In the genomic region with DNA sequence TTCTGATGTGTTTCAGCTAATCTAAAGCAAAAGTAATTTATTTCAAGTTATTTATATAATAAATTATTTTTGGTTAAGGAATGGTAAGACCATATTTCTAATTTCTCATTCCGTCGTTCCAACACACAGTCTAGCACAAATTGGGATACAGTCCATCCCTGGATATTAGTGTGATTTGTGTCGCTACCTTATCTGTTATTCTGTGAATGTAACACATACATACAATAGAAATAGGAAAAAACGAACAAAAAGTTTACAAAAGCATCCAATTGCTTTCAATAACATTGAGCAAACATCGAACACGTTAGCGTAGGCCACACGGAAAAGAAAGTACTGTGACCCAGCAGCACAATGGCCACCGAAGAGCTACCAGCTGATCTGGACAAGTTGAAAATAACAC, we compare ENCODE assay signal across 1 fruit fly cellular context.
TF ChIP-seq lines count a peak whose summit lies in the region.

A gene (plus strand): TSS at position 168 of the 400 bp plus-strand sequence.

TF ChIP-seq in whole organism, embryonic, 481 proteins besides CTCF, POLR2A, EP300 and RAD21 (continued from another document and continues in another):
- TF ChIP-seq CG7372 (GFP tag; IDR thresholded peaks at IDR 0.05; lab: Robert Waterston, UW): no peak
- TF ChIP-seq CG1792 (GFP tag; optimal IDR thresholded peaks at IDR 0.05; lab: Kevin White, UChicago): no peak
- no peak for TF ChIP-seq abd-A (tag; optimal IDR thresholded peaks at IDR 0.05; lab: Kevin White, UChicago)
- no peak for TF ChIP-seq CG16813 (GFP tag; IDR thresholded peaks at IDR 0.05; lab: Robert Waterston, UW; ENCODE audit: partially characterized antibody)
- peak; percentile 13 for TF ChIP-seq dmrt11E (tag; optimal IDR thresholded peaks at IDR 0.05; lab: Kevin White, UChicago)
- TF ChIP-seq pnt (GFP tag; optimal IDR thresholded peaks at IDR 0.05; lab: Kevin White, UChicago): no peak
- TF ChIP-seq CG4404 (GFP tag; IDR thresholded peaks at IDR 0.05; lab: Robert Waterston, UW): no peak
- no peak for TF ChIP-seq mld (GFP tag; IDR thresholded peaks at IDR 0.05; lab: Robert Waterston, UW; ENCODE audit: partially characterized antibody)
- no peak for TF ChIP-seq maf-S (GFP tag; optimal IDR thresholded peaks at IDR 0.05; lab: Kevin White, UChicago)
- TF ChIP-seq Hmx (GFP tag; optimal IDR thresholded peaks at IDR 0.05; lab: Kevin White, UChicago): no peak
- no peak for TF ChIP-seq Eip74EF (GFP tag; optimal IDR thresholded peaks at IDR 0.05; lab: Kevin White, UChicago)
- peak; percentile 49 for TF ChIP-seq sens (GFP tag; lab: Kevin White, UChicago)
- no peak for TF ChIP-seq CG11085 (GFP tag; IDR thresholded peaks at IDR 0.05; lab: Robert Waterston, UW)
- TF ChIP-seq B-H2 (GFP tag; optimal IDR thresholded peaks at IDR 0.05; lab: Kevin White, UChicago): no peak
- no peak for TF ChIP-seq luna (GFP tag; optimal IDR thresholded peaks at IDR 0.05; lab: Kevin White, UChicago)
- peak; percentile 28 for TF ChIP-seq Xbp1 (GFP tag; optimal IDR thresholded peaks at IDR 0.05; lab: Kevin White, UChicago)
- TF ChIP-seq CG9876 (GFP tag; optimal IDR thresholded peaks at IDR 0.05; lab: Kevin White, UChicago): no peak
- no peak for TF ChIP-seq z (GFP tag; IDR thresholded peaks at IDR 0.05; lab: Robert Waterston, UW)
- TF ChIP-seq Rx (GFP tag; IDR thresholded peaks at IDR 0.05; lab: Robert Waterston, UW): no peak
- TF ChIP-seq CG4360 (GFP tag; IDR thresholded peaks at IDR 0.05; lab: Robert Waterston, UW): no peak
- no peak for TF ChIP-seq Dip3 (GFP tag; optimal IDR thresholded peaks at IDR 0.05; lab: Kevin White, UChicago)
- TF ChIP-seq slou (GFP tag; optimal IDR thresholded peaks at IDR 0.05; lab: Kevin White, UChicago): peak; percentile 27
- no peak for TF ChIP-seq croc (GFP tag; conservative IDR thresholded peaks at IDR 0.05; lab: Robert Waterston, UW)
- TF ChIP-seq D19A (tag; optimal IDR thresholded peaks at IDR 0.05; lab: Kevin White, UChicago): no peak
- TF ChIP-seq wor (GFP tag; IDR thresholded peaks at IDR 0.05; lab: Robert Waterston, UW): no peak
- TF ChIP-seq CG14710 (tag; optimal IDR thresholded peaks at IDR 0.05; lab: Kevin White, UChicago): peak; percentile 65
- no peak for TF ChIP-seq CG8478 (optimal IDR thresholded peaks at IDR 0.05; lab: Kevin White, UChicago)
- no peak for TF ChIP-seq CG17328 (GFP tag; IDR thresholded peaks at IDR 0.05; lab: Robert Waterston, UW)
- TF ChIP-seq Lpt (GFP tag; optimal IDR thresholded peaks at IDR 0.05; lab: Kevin White, UChicago): no peak
- TF ChIP-seq CG43689 (GFP tag; IDR thresholded peaks at IDR 0.05; lab: Robert Waterston, UW): no peak
- peak; percentile 85 for TF ChIP-seq MBD-R2 (GFP tag; IDR thresholded peaks at IDR 0.05; lab: Robert Waterston, UW)
- TF ChIP-seq hth (optimal IDR thresholded peaks at IDR 0.05; lab: Kevin White, UChicago): no peak
- no peak for TF ChIP-seq Meics (GFP tag; optimal IDR thresholded peaks at IDR 0.05; lab: Kevin White, UChicago)
- no peak for TF ChIP-seq D (optimal IDR thresholded peaks at IDR 0.05; lab: Kevin White, UChicago)
- peak; percentile 22 for TF ChIP-seq D (GFP tag; optimal IDR thresholded peaks at IDR 0.05; lab: Kevin White, UChicago)
- no peak for TF ChIP-seq otp (GFP tag; IDR thresholded peaks at IDR 0.05; lab: Robert Waterston, UW)
- TF ChIP-seq CG4282 (GFP tag; optimal IDR thresholded peaks at IDR 0.05; lab: Kevin White, UChicago): no peak
- no peak for TF ChIP-seq CG12299 (tag; optimal IDR thresholded peaks at IDR 0.05; lab: Kevin White, UChicago)
- TF ChIP-seq CG7928 (GFP tag; optimal IDR thresholded peaks at IDR 0.05; lab: Kevin White, UChicago): peak; percentile 95
- TF ChIP-seq eyg (GFP tag; optimal IDR thresholded peaks at IDR 0.05; lab: Kevin White, UChicago): no peak
- no peak for TF ChIP-seq Dek (tag; optimal IDR thresholded peaks at IDR 0.05; lab: Kevin White, UChicago)
- TF ChIP-seq CG5953 (GFP tag; IDR thresholded peaks at IDR 0.05; lab: Robert Waterston, UW): no peak
- no peak for TF ChIP-seq mam (GFP tag; optimal IDR thresholded peaks at IDR 0.05; lab: Kevin White, UChicago)
- TF ChIP-seq CG34376 (GFP tag; optimal IDR thresholded peaks at IDR 0.05; lab: Kevin White, UChicago): no peak
- TF ChIP-seq CG11247 (GFP tag; IDR thresholded peaks at IDR 0.05; lab: Robert Waterston, UW): no peak
- no peak for TF ChIP-seq CG10431 (GFP tag; optimal IDR thresholded peaks at IDR 0.05; lab: Kevin White, UChicago)
- no peak for TF ChIP-seq Mes4 (GFP tag; optimal IDR thresholded peaks at IDR 0.05; lab: Kevin White, UChicago)
- no peak for TF ChIP-seq scrt (GFP tag; optimal IDR thresholded peaks at IDR 0.05; lab: Kevin White, UChicago)
- no peak for TF ChIP-seq disco-r (GFP tag; optimal IDR thresholded peaks at IDR 0.05; lab: Kevin White, UChicago)
- TF ChIP-seq Bdp1 (GFP tag; optimal IDR thresholded peaks at IDR 0.05; lab: Kevin White, UChicago): no peak
- no peak for TF ChIP-seq Six4 (GFP tag; optimal IDR thresholded peaks at IDR 0.05; lab: Kevin White, UChicago)
- TF ChIP-seq Ets97D (GFP tag; optimal IDR thresholded peaks at IDR 0.05; lab: Kevin White, UChicago): peak; percentile 40
- TF ChIP-seq zen (tag; optimal IDR thresholded peaks at IDR 0.05; lab: Kevin White, UChicago): peak; percentile 41
- TF ChIP-seq Dfd (GFP tag; optimal IDR thresholded peaks at IDR 0.05; lab: Kevin White, UChicago): no peak
- TF ChIP-seq CG17612 (GFP tag; IDR thresholded peaks at IDR 0.05; lab: Robert Waterston, UW): no peak
- TF ChIP-seq pum (GFP tag; optimal IDR thresholded peaks at IDR 0.05; lab: Kevin White, UChicago): no peak
- TF ChIP-seq org-1 (GFP tag; optimal IDR thresholded peaks at IDR 0.05; lab: Kevin White, UChicago): no peak
- TF ChIP-seq gfzf (GFP tag; optimal IDR thresholded peaks at IDR 0.05; lab: Kevin White, UChicago): peak; percentile 61
- TF ChIP-seq trem (tag; optimal IDR thresholded peaks at IDR 0.05; lab: Kevin White, UChicago): peak; percentile 69
- TF ChIP-seq sug (tag; optimal IDR thresholded peaks at IDR 0.05; lab: Kevin White, UChicago): peak; percentile 37
- no peak for TF ChIP-seq danr (GFP tag; IDR thresholded peaks at IDR 0.05; lab: Robert Waterston, UW)
- peak; percentile 3 for TF ChIP-seq CG4424 (GFP tag; optimal IDR thresholded peaks at IDR 0.05; lab: Kevin White, UChicago)
- TF ChIP-seq CG12236 (GFP tag; optimal IDR thresholded peaks at IDR 0.05; lab: Kevin White, UChicago): no peak
- TF ChIP-seq H2.0 (GFP tag; IDR thresholded peaks at IDR 0.05; lab: Robert Waterston, UW): no peak
- no peak for TF ChIP-seq Blimp-1 (GFP tag; optimal IDR thresholded peaks at IDR 0.05; lab: Kevin White, UChicago)
- no peak for TF ChIP-seq crol (GFP tag; IDR thresholded peaks at IDR 0.05; lab: Robert Waterston, UW)
- TF ChIP-seq zfh2 (GFP tag; optimal IDR thresholded peaks at IDR 0.05; lab: Kevin White, UChicago): no peak
- no peak for TF ChIP-seq tin (GFP tag; optimal IDR thresholded peaks at IDR 0.05; lab: Kevin White, UChicago)
- TF ChIP-seq Hmr (GFP tag; optimal IDR thresholded peaks at IDR 0.05; lab: Kevin White, UChicago): no peak
- TF ChIP-seq CG13424 (tag; optimal IDR thresholded peaks at IDR 0.05; lab: Kevin White, UChicago): peak; percentile 30
- no peak for TF ChIP-seq Hey (tag; optimal IDR thresholded peaks at IDR 0.05; lab: Kevin White, UChicago)
- TF ChIP-seq Dbx (GFP tag; IDR thresholded peaks at IDR 0.05; lab: Robert Waterston, UW): no peak
- peak; percentile 78 for TF ChIP-seq YL-1 (GFP tag; optimal IDR thresholded peaks at IDR 0.05; lab: Kevin White, UChicago)
- no peak for TF ChIP-seq CG32772 (GFP tag; IDR thresholded peaks at IDR 0.05; lab: Robert Waterston, UW)
- no peak for TF ChIP-seq CG12219 (GFP tag; optimal IDR thresholded peaks at IDR 0.05; lab: Kevin White, UChicago)
- no peak for TF ChIP-seq Elba2 (GFP tag; optimal IDR thresholded peaks at IDR 0.05; lab: Kevin White, UChicago)
- TF ChIP-seq HmgD (GFP tag; optimal IDR thresholded peaks at IDR 0.05; lab: Kevin White, UChicago): no peak
- TF ChIP-seq CG10267 (tag; optimal IDR thresholded peaks at IDR 0.05; lab: Kevin White, UChicago): peak; percentile 57
- TF ChIP-seq fd3F (GFP tag; optimal IDR thresholded peaks at IDR 0.05; lab: Kevin White, UChicago): no peak
- no peak for TF ChIP-seq CG9727 (GFP tag; optimal IDR thresholded peaks at IDR 0.05; lab: Kevin White, UChicago)
- TF ChIP-seq Side (GFP tag; optimal IDR thresholded peaks at IDR 0.05; lab: Kevin White, UChicago): no peak
- TF ChIP-seq en (GFP tag; optimal IDR thresholded peaks at IDR 0.05; lab: Kevin White, UChicago): no peak
- peak; percentile 39; the same call in 1 of the 2 replicates for TF ChIP-seq ssp (GFP tag; IDR thresholded peaks at IDR 0.05; lab: Robert Waterston, UW)
- peak in 1 of 2 experiments; percentile 31 for TF ChIP-seq dpn (GFP tag; optimal IDR thresholded peaks at IDR 0.05; lab: Kevin White, UChicago)
- no peak for TF ChIP-seq Hr39 (optimal IDR thresholded peaks at IDR 0.05; lab: Kevin White, UChicago)
- TF ChIP-seq gsb-n (tag; optimal IDR thresholded peaks at IDR 0.05; lab: Kevin White, UChicago): no peak
- no peak for TF ChIP-seq TFAM (GFP tag; optimal IDR thresholded peaks at IDR 0.05; lab: Kevin White, UChicago)
- TF ChIP-seq CG7357 (GFP tag; IDR thresholded peaks at IDR 0.05; lab: Robert Waterston, UW): no peak
- no peak for TF ChIP-seq gt (GFP tag; IDR thresholded peaks at IDR 0.05; lab: Robert Waterston, UW)
- peak; percentile 83 for TF ChIP-seq CG17802 (tag; optimal IDR thresholded peaks at IDR 0.05; lab: Kevin White, UChicago)
- TF ChIP-seq Poxn (GFP tag; IDR thresholded peaks at IDR 0.05; lab: Robert Waterston, UW): no peak
- no peak; the same call in 1 of the 2 replicates for TF ChIP-seq al (GFP tag; IDR thresholded peaks at IDR 0.05; lab: Robert Waterston, UW)
- peak; percentile 7 for TF ChIP-seq CG18262 (tag; optimal IDR thresholded peaks at IDR 0.05; lab: Kevin White, UChicago)
- TF ChIP-seq CG1832 (GFP tag; optimal IDR thresholded peaks at IDR 0.05; lab: Kevin White, UChicago): no peak
- TF ChIP-seq onecut (GFP tag; IDR thresholded peaks at IDR 0.05; lab: Robert Waterston, UW): no peak
- TF ChIP-seq schlank (tag; optimal IDR thresholded peaks at IDR 0.05; lab: Kevin White, UChicago): no peak
- peak; percentile 75 for TF ChIP-seq CG12659 (GFP tag; optimal IDR thresholded peaks at IDR 0.05; lab: Kevin White, UChicago)
- no peak for TF ChIP-seq zfh1 (GFP tag; IDR thresholded peaks at IDR 0.05; lab: Robert Waterston, UW)
- no peak for TF ChIP-seq CG18764 (GFP tag; optimal IDR thresholded peaks at IDR 0.05; lab: Kevin White, UChicago)
- no peak for TF ChIP-seq CG8944 (GFP tag; optimal IDR thresholded peaks at IDR 0.05; lab: Kevin White, UChicago)
- no peak for TF ChIP-seq CG1647 (GFP tag; optimal IDR thresholded peaks at IDR 0.05; lab: Kevin White, UChicago)
- no peak for TF ChIP-seq unpg (GFP tag; optimal IDR thresholded peaks at IDR 0.05; lab: Kevin White, UChicago)
- no peak for TF ChIP-seq dysf (GFP tag; IDR thresholded peaks at IDR 0.05; lab: Robert Waterston, UW)
- no peak for TF ChIP-seq ase (GFP tag; IDR thresholded peaks at IDR 0.05; lab: Robert Waterston, UW)
- TF ChIP-seq Spps (tag; optimal IDR thresholded peaks at IDR 0.05; lab: Kevin White, UChicago): no peak
- TF ChIP-seq CG3407 (GFP tag; optimal IDR thresholded peaks at IDR 0.05; lab: Kevin White, UChicago): no peak
- no peak for TF ChIP-seq CG11398 (GFP tag; optimal IDR thresholded peaks at IDR 0.05; lab: Kevin White, UChicago)
- no peak for TF ChIP-seq CG8281 (tag; optimal IDR thresholded peaks at IDR 0.05; lab: Kevin White, UChicago)
- TF ChIP-seq sima (GFP tag; optimal IDR thresholded peaks at IDR 0.05; lab: Kevin White, UChicago): no peak
- no peak for TF ChIP-seq CG10209 (GFP tag; optimal IDR thresholded peaks at IDR 0.05; lab: Kevin White, UChicago)
- TF ChIP-seq CG7987 (GFP tag; optimal IDR thresholded peaks at IDR 0.05; lab: Kevin White, UChicago): peak; percentile 5
- no peak for TF ChIP-seq exex (tag; optimal IDR thresholded peaks at IDR 0.05; lab: Kevin White, UChicago)
- TF ChIP-seq CG6175 (GFP tag; IDR thresholded peaks at IDR 0.05; lab: Robert Waterston, UW): no peak
- TF ChIP-seq Vsx1 (GFP tag; optimal IDR thresholded peaks at IDR 0.05; lab: Kevin White, UChicago): no peak
- TF ChIP-seq Neu2 (GFP tag; optimal IDR thresholded peaks at IDR 0.05; lab: Kevin White, UChicago; ENCODE audit: borderline replicate concordance): no peak
- no peak for TF ChIP-seq toy (GFP tag; IDR thresholded peaks at IDR 0.05; lab: Robert Waterston, UW)
- TF ChIP-seq sqz (GFP tag; optimal IDR thresholded peaks at IDR 0.05; lab: Kevin White, UChicago): no peak
- TF ChIP-seq nerfin-2 (GFP tag; IDR thresholded peaks at IDR 0.05; lab: Robert Waterston, UW; ENCODE audit: partially characterized antibody): no peak
- TF ChIP-seq CG10321 (GFP tag; IDR thresholded peaks at IDR 0.05; lab: Robert Waterston, UW): no peak
- TF ChIP-seq bowl (GFP tag; IDR thresholded peaks at IDR 0.05; lab: Robert Waterston, UW): no peak
- TF ChIP-seq HmgZ (tag; optimal IDR thresholded peaks at IDR 0.05; lab: Kevin White, UChicago): peak; percentile 62
- TF ChIP-seq E2f2 (GFP tag; IDR thresholded peaks at IDR 0.05; lab: Robert Waterston, UW): no peak
- TF ChIP-seq CG10147 (GFP tag; optimal IDR thresholded peaks at IDR 0.05; lab: Kevin White, UChicago): peak; percentile 48
- TF ChIP-seq CG10366 (GFP tag; IDR thresholded peaks at IDR 0.05; lab: Robert Waterston, UW): no peak
- 0 out of 2 replicates have a peak, but pooled peaks have one; percentile 28 for TF ChIP-seq vvl (GFP tag; IDR thresholded peaks at IDR 0.05; lab: Robert Waterston, UW)
- TF ChIP-seq CG32767 (GFP tag; IDR thresholded peaks at IDR 0.05; lab: Robert Waterston, UW): peak; percentile 75
- no peak for TF ChIP-seq CG10274 (GFP tag; optimal IDR thresholded peaks at IDR 0.05; lab: Kevin White, UChicago)
- TF ChIP-seq oc (tag; optimal IDR thresholded peaks at IDR 0.05; lab: Kevin White, UChicago): no peak
- peak; percentile 86 for TF ChIP-seq row (GFP tag; IDR thresholded peaks at IDR 0.05; lab: Robert Waterston, UW)
- TF ChIP-seq bcd (GFP tag; optimal IDR thresholded peaks at IDR 0.05; lab: Kevin White, UChicago): no peak
- TF ChIP-seq prd (optimal IDR thresholded peaks at IDR 0.05; lab: Kevin White, UChicago): no peak
- no peak; the same call in 2 of the 3 replicates for TF ChIP-seq prd (GFP tag; IDR thresholded peaks at IDR 0.05; lab: Robert Waterston, UW)
- peak; percentile 87 for TF ChIP-seq CG11723 (GFP tag; optimal IDR thresholded peaks at IDR 0.05; lab: Kevin White, UChicago)
- no peak for TF ChIP-seq tgo (GFP tag; IDR thresholded peaks at IDR 0.05; lab: Robert Waterston, UW)
- no peak for TF ChIP-seq br (optimal IDR thresholded peaks at IDR 0.05; lab: Kevin White, UChicago)
- no peak for TF ChIP-seq corto (GFP tag; optimal IDR thresholded peaks at IDR 0.05; lab: Kevin White, UChicago)
